Fruit fly (Drosophila melanogaster): ENCODE results near the gene ECSIT.

DNA sequence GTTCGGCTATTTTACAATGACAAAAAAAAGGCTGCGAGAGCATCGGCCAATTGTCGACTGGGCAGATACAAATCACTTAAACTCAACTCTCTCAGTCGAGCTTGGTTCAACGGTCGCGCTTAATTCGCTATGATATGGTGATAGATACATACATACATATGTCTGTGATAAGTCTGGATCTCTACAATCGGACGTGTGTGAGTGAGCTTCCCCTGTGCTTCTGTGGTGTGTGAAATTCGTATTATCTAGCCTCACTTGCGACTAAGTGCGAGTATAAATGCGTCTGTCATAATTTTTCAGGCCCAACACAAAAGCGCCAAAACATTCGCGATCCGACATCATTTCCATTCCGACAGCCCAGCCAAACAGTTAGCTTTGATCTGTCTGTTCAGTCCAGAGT lies 15.5 kb upstream of the ECSIT start, which contains the start of gene CG1213:
- TF ChIP-seq Myc (optimal IDR thresholded peaks at IDR 0.05) (no peak), ttk (optimal IDR thresholded peaks at IDR 0.05) (no peak)
